Fruit fly (Drosophila melanogaster) whole organism, adult: ENCODE data around the gene Idh3b.
A peak's percentile ranks its signal among the peaks of the same experiment; 100 is the strongest.

Experiments used
- CG11617 ChIP-seq: fragments of 200-800 bp; sonication (Bioruptor generic); optimal IDR thresholded peaks from 2 replicates; lab custom pipeline; 2017; ENCODE audit warnings: mild to moderate bottlenecking, missing biosample characterization, missing genetic modification reagents, missing genetic modification characterization
- CG12768 ChIP-seq: fragments of 200-800 bp; sonication (Bioruptor generic); optimal IDR thresholded peaks from 2 replicates; lab custom pipeline; 2017; ENCODE audit warnings: missing biosample characterization, missing genetic modification characterization, mild to moderate bottlenecking, moderate library complexity, missing genetic modification reagents
- CG14711 ChIP-seq: fragments of 200-800 bp; sonication (Bioruptor generic); optimal IDR thresholded peaks from 2 replicates; lab custom pipeline; 2018; ENCODE audit warnings: missing biosample characterization, mild to moderate bottlenecking, missing genetic modification characterization, moderate library complexity
- CG1620 ChIP-seq: fragments of 200-800 bp; sonication (Bioruptor generic); optimal IDR thresholded peaks from 2 replicates; lab custom pipeline; 2016; ENCODE audit warnings: missing biosample characterization, missing genetic modification characterization
- CG33017 ChIP-seq: fragments of 200-800 bp; sonication (Bioruptor generic); optimal IDR thresholded peaks from 2 replicates; lab custom pipeline; 2018; ENCODE audit warnings: missing biosample characterization, mild to moderate bottlenecking, missing genetic modification characterization, moderate library complexity
- CG5204 ChIP-seq: fragments of 200-800 bp; sonication (Bioruptor generic); optimal IDR thresholded peaks from 2 replicates; lab custom pipeline; 2016; ENCODE audit warnings: missing biosample characterization, missing genetic modification characterization
- CG7045 ChIP-seq: fragments of 200-800 bp; sonication (Bioruptor generic); optimal IDR thresholded peaks from 2 replicates; lab custom pipeline; 2017; ENCODE audit warnings: missing biosample characterization, mild to moderate bottlenecking, missing genetic modification characterization
- CG7101 ChIP-seq: fragments of 200-800 bp; sonication (Bioruptor generic); optimal IDR thresholded peaks from 2 replicates; lab custom pipeline; 2018; ENCODE audit warnings: missing biosample characterization, mild to moderate bottlenecking, missing genetic modification characterization, moderate library complexity
- Clk ChIP-seq: fragments of 200-800 bp; sonication (Bioruptor generic); optimal IDR thresholded peaks from 2 replicates; lab custom pipeline; 2017; ENCODE audit warnings: missing biosample characterization, missing genetic modification characterization
- Crg-1 ChIP-seq: fragments of 200-800 bp; sonication (Bioruptor generic); optimal IDR thresholded peaks from 2 replicates; lab custom pipeline; 2016; ENCODE audit warnings: missing biosample characterization, missing genetic modification characterization
- Hr96 ChIP-seq: fragments of 200-800 bp; sonication (Bioruptor generic); optimal IDR thresholded peaks from 2 replicates; lab custom pipeline; 2016; ENCODE audit warnings: missing biosample characterization, missing genetic modification characterization
- Mnt ChIP-seq: fragments of 200-800 bp; sonication (Bioruptor generic); optimal IDR thresholded peaks from 2 replicates; lab custom pipeline; 2016; ENCODE audit warnings: missing biosample characterization, mild to moderate bottlenecking, missing genetic modification characterization
- bab1 ChIP-seq: fragments of 200-800 bp; sonication (Bioruptor generic); optimal IDR thresholded peaks from 3 replicates; lab custom pipeline; 2019; ENCODE audit warnings: missing biosample characterization, mild to moderate bottlenecking, missing genetic modification characterization, moderate library complexity
- cic ChIP-seq: fragments of 200-800 bp; sonication (Bioruptor generic); optimal IDR thresholded peaks from 2 replicates; lab custom pipeline; 2017; ENCODE audit warnings: missing biosample characterization, mild to moderate bottlenecking, missing genetic modification characterization, moderate library complexity
- cnc ChIP-seq, 2 experiments: fragments of >200 bp; optimal IDR thresholded peaks; 2 replicates each; lab custom pipeline; 2017
- kay ChIP-seq: fragments of 200-800 bp; sonication (Bioruptor generic); peaks from one replicate; lab custom pipeline; 2016; ENCODE audit warnings: missing biosample characterization, missing genetic modification characterization, borderline replicate concordance
- ovo ChIP-seq: fragments of 200-800 bp; sonication (Bioruptor generic); optimal IDR thresholded peaks from 2 replicates; lab custom pipeline; 2016; ENCODE audit warnings: missing biosample characterization, missing genetic modification characterization
- pad ChIP-seq: fragments of 200-800 bp; sonication (Bioruptor generic); optimal IDR thresholded peaks from 3 replicates; lab custom pipeline; 2017; ENCODE audit warnings: missing biosample characterization, missing genetic modification characterization, mild to moderate bottlenecking, moderate library complexity, missing genetic modification reagents
- tj ChIP-seq: fragments of 200-800 bp; sonication (Bioruptor generic); optimal IDR thresholded peaks from 3 replicates; lab custom pipeline; 2017; ENCODE audit warnings: missing biosample characterization, mild to moderate bottlenecking, missing genetic modification characterization, moderate library complexity
- toe ChIP-seq: fragments of 200-800 bp; sonication (Bioruptor generic); optimal IDR thresholded peaks from 2 replicates; lab custom pipeline; 2016; ENCODE audit warnings: missing biosample characterization, missing genetic modification characterization

Gene Idh3b

dm6 chr3R:22022623-22023022 is 3.4 kb upstream of the Idh3b start:
- TF ChIP-seq CG11617: no peak
- no peak for TF ChIP-seq ovo (GFP tag; lab: Kevin White, UChicago)
- TF ChIP-seq Clk (GFP tag; lab: Kevin White, UChicago): no peak
- peak; percentile 51 for TF ChIP-seq cic (GFP tag; lab: Kevin White, UChicago)
- peak; percentile 14 for TF ChIP-seq Mnt (GFP tag; lab: Kevin White, UChicago)
- TF ChIP-seq bab1: peak; percentile 13

dm6 chr3R:22014397-22014796 is 4.8 kb downstream of the Idh3b start, which contains the start of gene Theg:
TSS of gene Theg (plus strand) at chr3R:22014697.
- TF ChIP-seq kay (GFP tag; lab: Kevin White, UChicago): no peak
- TF ChIP-seq CG1620 (GFP tag; lab: Kevin White, UChicago): no peak
- TF ChIP-seq CG5204: no peak
- no peak for TF ChIP-seq Crg-1
- TF ChIP-seq tj: no peak
- TF ChIP-seq CG12768 (GFP tag; lab: Kevin White, UChicago): no peak
- TF ChIP-seq CG33017 (tag; lab: Kevin White, UChicago): no peak
- TF ChIP-seq CG7045 (GFP tag; lab: Kevin White, UChicago): no peak
- no peak for TF ChIP-seq Clk (GFP tag; lab: Kevin White, UChicago)
- TF ChIP-seq ovo (GFP tag; lab: Kevin White, UChicago): no peak
- no peak for TF ChIP-seq CG7101 (tag; lab: Kevin White, UChicago)

dm6 chr3R:22003508-22003907 is 15.7 kb downstream of the Idh3b start:
- TF ChIP-seq CG7045 (GFP tag; lab: Kevin White, UChicago) (no peak), CG33017 (tag; lab: Kevin White, UChicago) (peak; percentile 39)

dm6 chr3R:21999641-22000040 is 19.5 kb downstream of the Idh3b start:
- peak; percentile 64 for TF ChIP-seq kay (GFP tag; lab: Kevin White, UChicago)
- no peak for TF ChIP-seq bab1

- TF ChIP-seq CG7045 (GFP tag; lab: Kevin White, UChicago) (peak; percentile 23), toe (GFP tag; lab: Kevin White, UChicago) (no peak)
These were observed 20.3 kb downstream of the Idh3b start for dm6 chr3R:21998877-21999276.

- TF ChIP-seq pad: peak; percentile 4
- no peak for TF ChIP-seq ovo (GFP tag; lab: Kevin White, UChicago)
- peak; percentile 65 for TF ChIP-seq CG12768 (GFP tag; lab: Kevin White, UChicago)
- no peak for TF ChIP-seq cnc (optimal IDR thresholded peaks at IDR 0.05; lab: Kevin White, UChicago)
- no peak for TF ChIP-seq cic (GFP tag; lab: Kevin White, UChicago)
- peak; percentile 57 for TF ChIP-seq Clk (GFP tag; lab: Kevin White, UChicago)
- no peak for TF ChIP-seq bab1
- TF ChIP-seq tj: no peak
- peak; percentile 51 for TF ChIP-seq CG7101 (tag; lab: Kevin White, UChicago)
- no peak for TF ChIP-seq Mnt (GFP tag; lab: Kevin White, UChicago)
- TF ChIP-seq CG11617: no peak
- peak; percentile 67 for TF ChIP-seq CG7045 (GFP tag; lab: Kevin White, UChicago)
- peak; percentile 47 for TF ChIP-seq toe (GFP tag; lab: Kevin White, UChicago)
- TF ChIP-seq CG1620 (GFP tag; lab: Kevin White, UChicago): no peak
- no peak for TF ChIP-seq Crg-1
- TF ChIP-seq CG14711 (tag; lab: Kevin White, UChicago): peak; percentile 65
- no peak for TF ChIP-seq CG5204
- no peak for TF ChIP-seq kay (GFP tag; lab: Kevin White, UChicago)
- peak; percentile 37 for TF ChIP-seq Hr96 (GFP tag; lab: Kevin White, UChicago)
- TF ChIP-seq CG33017 (tag; lab: Kevin White, UChicago): peak; percentile 55
These were observed 26.3 kb downstream of the Idh3b start for dm6 chr3R:21992909-21993308.

- TF ChIP-seq CG33017 (tag; lab: Kevin White, UChicago) (no peak), Crg-1 (no peak), tj (no peak), CG12768 (GFP tag; lab: Kevin White, UChicago) (no peak), toe (GFP tag; lab: Kevin White, UChicago) (no peak), cic (GFP tag; lab: Kevin White, UChicago) (no peak), Clk (GFP tag; lab: Kevin White, UChicago) (no peak), CG5204 (no peak), bab1 (no peak), CG7101 (tag; lab: Kevin White, UChicago) (no peak), CG11617 (no peak), kay (GFP tag; lab: Kevin White, UChicago) (no peak), CG7045 (GFP tag; lab: Kevin White, UChicago) (no peak)
These were observed 27.6 kb downstream of the Idh3b start for dm6 chr3R:21991603-21992002.

dm6 chr3R:21989770-21990169 is 29.4 kb downstream of the Idh3b start:
- peak; percentile 31 for TF ChIP-seq tj
- TF ChIP-seq CG5204: no peak
- TF ChIP-seq Clk (GFP tag; lab: Kevin White, UChicago): no peak
